Fruit fly (Drosophila melanogaster) whole organism, embryonic: ENCODE data around the gene CG13380.
A peak's percentile ranks its signal among the peaks of the same experiment; 100 is the strongest.

Source experiments
- Antp ChIP-seq: fragments of 200-800 bp; sonication (Bioruptor generic); optimal IDR thresholded peaks from 3 replicates; lab custom pipeline; 2016; ENCODE audit warnings: missing biosample characterization, missing genetic modification characterization
- Asciz ChIP-seq: fragments of 200-800 bp; sonication (Bioruptor generic); optimal IDR thresholded peaks from 2 replicates; lab custom pipeline; 2017; ENCODE audit warnings: missing biosample characterization, mild to moderate bottlenecking, missing genetic modification characterization, missing genetic modification reagents
- CG10147 ChIP-seq: fragments of 200-800 bp; sonication (Bioruptor generic); optimal IDR thresholded peaks from 2 replicates; lab custom pipeline; 2019; ENCODE audit warnings: missing biosample characterization, mild to moderate bottlenecking, missing genetic modification characterization, moderate library complexity
- CG12391 ChIP-seq: fragments of 200-800 bp; sonication (Bioruptor generic); optimal IDR thresholded peaks from 3 replicates; lab custom pipeline; 2018; ENCODE audit warnings: missing biosample characterization, mild to moderate bottlenecking, missing genetic modification characterization, moderate library complexity
- CG12744 ChIP-seq: fragments of 200-800 bp; sonication (Bioruptor generic); optimal IDR thresholded peaks from 2 replicates; lab custom pipeline; 2016; ENCODE audit warnings: missing biosample characterization, missing genetic modification characterization
- CG12769 ChIP-seq: fragments of 200-800 bp; sonication (Bioruptor generic); optimal IDR thresholded peaks from 2 replicates; lab custom pipeline; 2019; ENCODE audit warnings: missing biosample characterization, mild to moderate bottlenecking, missing genetic modification characterization, moderate library complexity
- CG15073 ChIP-seq: fragments of 200-800 bp; sonication (Bioruptor generic); optimal IDR thresholded peaks from 2 replicates; lab custom pipeline; 2016; ENCODE audit warnings: missing biosample characterization, missing genetic modification characterization
- CG16779 ChIP-seq: fragments of 200-800 bp; sonication (Bioruptor generic); IDR thresholded peaks from 2 replicates; pipeline ENCODE4 v1.3.6; 2022; ENCODE audit warnings: missing biosample characterization, missing genetic modification characterization
- CG17385 ChIP-seq: fragments of 200-800 bp; sonication (Bioruptor generic); optimal IDR thresholded peaks from 3 replicates; lab custom pipeline; 2018; ENCODE audit warnings: missing biosample characterization, mild to moderate bottlenecking, missing genetic modification characterization
- CG2129 ChIP-seq: fragments of 200-800 bp; sonication (Bioruptor generic); IDR thresholded peaks from 2 replicates; pipeline ENCODE4 v1.3.6; 2022; ENCODE audit warnings: missing biosample characterization, missing genetic modification characterization; ENCODE audit not compliant: partially characterized antibody
- CG2678 ChIP-seq: fragments of 200-800 bp; sonication (Bioruptor generic); optimal IDR thresholded peaks from 3 replicates; lab custom pipeline; 2019; ENCODE audit warnings: missing biosample characterization, mild to moderate bottlenecking, missing genetic modification characterization, moderate library complexity
- CG3726 ChIP-seq: fragments of 200-800 bp; sonication (Bioruptor generic); IDR thresholded peaks from 3 replicates; pipeline ENCODE4, ENCODE4 v1.3.6; 2022; ENCODE audit warnings: missing biosample characterization, missing genetic modification characterization
- CG4328 ChIP-seq: fragments of 200-800 bp; sonication (Bioruptor generic); optimal IDR thresholded peaks from 3 replicates; lab custom pipeline; 2017; ENCODE audit warnings: missing biosample characterization, missing genetic modification reagents, missing genetic modification characterization
- CG5953 ChIP-seq: fragments of 200-800 bp; sonication (Bioruptor generic); IDR thresholded peaks from 2 replicates; pipeline ENCODE4 v1.3.6; 2022; ENCODE audit warnings: missing biosample characterization, missing genetic modification characterization
- CG6791 ChIP-seq: fragments of 200-800 bp; sonication (Bioruptor generic); IDR thresholded peaks from 3 replicates; pipeline ENCODE4 v1.3.6; 2022; ENCODE audit warnings: missing biosample characterization, missing genetic modification characterization; ENCODE audit not compliant: partially characterized antibody
- CG7786 ChIP-seq: fragments of 200-800 bp; sonication (Bioruptor generic); optimal IDR thresholded peaks from 2 replicates; lab custom pipeline; 2016; ENCODE audit warnings: missing biosample characterization, missing genetic modification characterization
- CG8089 ChIP-seq: fragments of 200-800 bp; sonication (Bioruptor generic); optimal IDR thresholded peaks from 3 replicates; lab custom pipeline; 2016; ENCODE audit warnings: missing biosample characterization, missing genetic modification characterization
- CHES-1-like ChIP-seq: fragments of 200-800 bp; sonication (Bioruptor generic); optimal IDR thresholded peaks from 2 replicates; lab custom pipeline; 2016; ENCODE audit warnings: missing biosample characterization, missing genetic modification characterization
- Dip3 ChIP-seq: fragments of 200-800 bp; sonication (Bioruptor generic); optimal IDR thresholded peaks from 3 replicates; lab custom pipeline; 2016; ENCODE audit warnings: missing biosample characterization, missing genetic modification characterization
- E2f1 ChIP-seq: fragments of 200-800 bp; sonication (Bioruptor generic); IDR thresholded peaks from 2 replicates; pipeline ENCODE4 v1.3.6; 2022; ENCODE audit warnings: missing biosample characterization, missing genetic modification characterization
- HLHmδ ChIP-seq: fragments of 200-800 bp; sonication (Bioruptor generic); optimal IDR thresholded peaks from 2 replicates; lab custom pipeline; 2018; ENCODE audit warnings: missing biosample characterization, mild to moderate bottlenecking, missing genetic modification characterization, moderate library complexity
- Lhr ChIP-seq: fragments of 200-800 bp; sonication (Bioruptor generic); optimal IDR thresholded peaks from 3 replicates; lab custom pipeline; 2017; ENCODE audit warnings: mild to moderate bottlenecking, missing biosample characterization, missing genetic modification reagents, missing genetic modification characterization
- Lim3 ChIP-seq: fragments of 200-800 bp; sonication (Bioruptor generic); IDR thresholded peaks from 2 replicates; pipeline ENCODE4 v1.3.6; 2022; ENCODE audit warnings: missing biosample characterization, missing genetic modification characterization
- Mes4 ChIP-seq: fragments of 200-800 bp; sonication (Bioruptor generic); optimal IDR thresholded peaks from 2 replicates; lab custom pipeline; 2016; ENCODE audit warnings: missing biosample characterization, missing genetic modification characterization
- Nf-YA ChIP-seq: fragments of 200-800 bp; sonication (Bioruptor generic); IDR thresholded peaks from 2 replicates; pipeline ENCODE4 v1.3.6; 2022; ENCODE audit warnings: missing biosample characterization, missing genetic modification characterization
- Oaz ChIP-seq: fragments of 200-800 bp; sonication (Bioruptor generic); IDR thresholded peaks from 2 replicates; pipeline ENCODE4 v1.3.6; 2022; ENCODE audit warnings: missing biosample characterization, missing genetic modification characterization
- Oli ChIP-seq: fragments of 200-800 bp; sonication (Bioruptor generic); optimal IDR thresholded peaks from 2 replicates; lab custom pipeline; 2018; ENCODE audit warnings: missing biosample characterization, mild to moderate bottlenecking, missing genetic modification characterization, moderate library complexity
- Rx ChIP-seq: fragments of 200-800 bp; sonication (Bioruptor generic); IDR thresholded peaks from 2 replicates; pipeline ENCODE4 v1.3.6; 2022; ENCODE audit warnings: missing biosample characterization, missing genetic modification characterization
- Scr ChIP-seq: fragments of 200-800 bp; sonication (Bioruptor generic); IDR thresholded peaks from 2 replicates; pipeline ENCODE4 v1.3.6; 2022; ENCODE audit warnings: missing biosample characterization, missing genetic modification characterization; ENCODE audit not compliant: partially characterized antibody
- Side ChIP-seq: fragments of 200-800 bp; sonication (Bioruptor generic); optimal IDR thresholded peaks from 2 replicates; lab custom pipeline; 2016; ENCODE audit warnings: missing biosample characterization, missing genetic modification characterization
- Six4 ChIP-seq: fragments of 200-800 bp; sonication (Bioruptor generic); optimal IDR thresholded peaks from 2 replicates; lab custom pipeline; 2016; ENCODE audit warnings: missing biosample characterization, missing genetic modification characterization
- Sry-β ChIP-seq: fragments of 200-800 bp; sonication (Bioruptor generic); optimal IDR thresholded peaks from 2 replicates; lab custom pipeline; 2018; ENCODE audit warnings: missing biosample characterization, mild to moderate bottlenecking, missing genetic modification characterization, moderate library complexity
- Xrp1 ChIP-seq: fragments of 200-800 bp; sonication (Bioruptor generic); IDR thresholded peaks from 2 replicates; pipeline ENCODE4 v1.3.6; 2022; ENCODE audit warnings: missing biosample characterization, missing genetic modification characterization
- br ChIP-seq: fragments of >200 bp; optimal IDR thresholded peaks from 2 replicates; lab custom pipeline; 2017
- chinmo ChIP-seq: fragments of 200-800 bp; sonication (Bioruptor generic); IDR thresholded peaks from 4 replicates; pipeline ENCODE4 v1.3.6; 2022; ENCODE audit warnings: missing biosample characterization, missing genetic modification characterization; ENCODE audit not compliant: partially characterized antibody
- gce ChIP-seq: fragments of 200-800 bp; sonication (Bioruptor generic); IDR thresholded peaks from 3 replicates; pipeline ENCODE4 v1.3.6; 2022; ENCODE audit warnings: missing biosample characterization, missing genetic modification characterization
- gem ChIP-seq: fragments of 200-800 bp; sonication (Bioruptor generic); optimal IDR thresholded peaks from 2 replicates; lab custom pipeline; 2019; ENCODE audit warnings: missing biosample characterization, mild to moderate bottlenecking, missing genetic modification characterization, moderate library complexity
- grau ChIP-seq: fragments of 200-800 bp; optimal IDR thresholded peaks from 3 replicates; lab custom pipeline; 2019; ENCODE audit warnings: missing biosample characterization, mild to moderate bottlenecking, missing genetic modification characterization, moderate library complexity
- grn ChIP-seq: fragments of 200-800 bp; sonication (Bioruptor generic); optimal IDR thresholded peaks from 3 replicates; lab custom pipeline; 2017; ENCODE audit warnings: missing biosample characterization, missing genetic modification characterization
- mirr ChIP-seq: fragments of 200-800 bp; sonication (Bioruptor generic); optimal IDR thresholded peaks from 3 replicates; lab custom pipeline; 2018; ENCODE audit warnings: missing biosample characterization, mild to moderate bottlenecking, missing genetic modification characterization
- mld ChIP-seq: fragments of 200-800 bp; sonication (Bioruptor generic); IDR thresholded peaks from 3 replicates; pipeline ENCODE4 v1.3.6; 2022; ENCODE audit warnings: missing biosample characterization, missing genetic modification characterization; ENCODE audit not compliant: partially characterized antibody
- nerfin-2 ChIP-seq: fragments of 200-800 bp; sonication (Bioruptor generic); IDR thresholded peaks from 2 replicates; pipeline ENCODE4 v1.3.6; 2022; ENCODE audit warnings: missing biosample characterization, missing genetic modification characterization; ENCODE audit not compliant: partially characterized antibody
- p53 ChIP-seq: fragments of 200-800 bp; sonication (Bioruptor generic); optimal IDR thresholded peaks from 2 replicates; lab custom pipeline; 2016; ENCODE audit warnings: missing biosample characterization, missing genetic modification characterization
- sc ChIP-seq, 3 experiments: fragments of >200 bp in 2 of 3; fragments of 200-800 bp in 1 of 3; sonication (Bioruptor generic) in 1 of 3; optimal IDR thresholded peaks; 2 replicates in 2 of 3; 3 replicates in 1 of 3; lab custom pipeline; 2017; ENCODE audit warnings: mild to moderate bottlenecking in 1 of 3, missing biosample characterization in 1 of 3, missing genetic modification characterization in 1 of 3, missing genetic modification reagents in 1 of 3
- stc ChIP-seq: fragments of 200-800 bp; sonication (Bioruptor generic); IDR thresholded peaks from 2 replicates; pipeline ENCODE4 v1.3.6; 2022; ENCODE audit warnings: missing biosample characterization, missing genetic modification characterization
- stwl ChIP-seq: fragments of 200-800 bp; sonication (Bioruptor generic); optimal IDR thresholded peaks from 3 replicates; lab custom pipeline; 2018; ENCODE audit warnings: missing biosample characterization, mild to moderate bottlenecking, missing genetic modification characterization, moderate library complexity
- sug ChIP-seq: fragments of 200-800 bp; optimal IDR thresholded peaks from 2 replicates; lab custom pipeline; 2019; ENCODE audit warnings: missing biosample characterization, mild to moderate bottlenecking, missing genetic modification characterization, moderate library complexity
- tna ChIP-seq: fragments of 200-800 bp; sonication (Bioruptor generic); IDR thresholded peaks from 2 replicates; pipeline ENCODE4 v1.3.6; 2022; ENCODE audit warnings: missing biosample characterization, missing genetic modification characterization; ENCODE audit not compliant: partially characterized antibody

The CG13380 gene

dm6 chr3L:18640584-18641527 is 23.1 kb upstream of the CG13380 start (continued):
- TF ChIP-seq CG3726, result peak; percentile 96
- peak; percentile 85 for TF ChIP-seq Lim3 (GFP tag; lab: Robert Waterston, UW)
- peak; percentile 97 for TF ChIP-seq Nf-YA (GFP tag; lab: Robert Waterston, UW)
- TF ChIP-seq E2f1 (GFP tag; lab: Robert Waterston, UW), result peak; percentile 97
- peak; percentile 89 for TF ChIP-seq Asciz (GFP tag; lab: Kevin White, UChicago)
- TF ChIP-seq CG16779, result peak; percentile 98
- peak; percentile 10 for TF ChIP-seq Sry-β (GFP tag; lab: Kevin White, UChicago)
- peak; percentile 84 for TF ChIP-seq CG8089
- no peak for TF ChIP-seq CG2129 (GFP tag; lab: Robert Waterston, UW)
- peak; percentile 97 for TF ChIP-seq stc
- no peak for TF ChIP-seq chinmo (GFP tag; lab: Robert Waterston, UW)
- no peak for TF ChIP-seq CG6791
- peak; percentile 36 for TF ChIP-seq HLHmδ (GFP tag; lab: Kevin White, UChicago)
- TF ChIP-seq Antp (GFP tag; lab: Kevin White, UChicago), result peak; percentile 72
- TF ChIP-seq mld (GFP tag; lab: Robert Waterston, UW), result no peak
- peak; percentile 95 for TF ChIP-seq gem (tag; lab: Kevin White, UChicago)
- TF ChIP-seq stwl (tag; lab: Kevin White, UChicago), result no peak
- peak; percentile 90 for TF ChIP-seq sug (tag; lab: Kevin White, UChicago)
- TF ChIP-seq CG15073 (GFP tag; lab: Kevin White, UChicago), result peak; percentile 97
- TF ChIP-seq Six4, result peak; percentile 84
- TF ChIP-seq Oaz, result peak; percentile 91
- TF ChIP-seq Scr, result no peak
- TF ChIP-seq sc (optimal IDR thresholded peaks at IDR 0.05; lab: Kevin White, UChicago), result no peak
- TF ChIP-seq sc (GFP tag; optimal IDR thresholded peaks at IDR 0.05; lab: Kevin White, UChicago), result peak; percentile 63
- TF ChIP-seq nerfin-2 (GFP tag; lab: Robert Waterston, UW), result no peak
- TF ChIP-seq Oli (tag; lab: Kevin White, UChicago), result peak; percentile 87
- peak; percentile 96 for TF ChIP-seq Rx
- peak; percentile 95 for TF ChIP-seq Xrp1 (GFP tag; lab: Robert Waterston, UW)
- TF ChIP-seq CG12769, result peak; percentile 99
- TF ChIP-seq mirr (GFP tag; lab: Kevin White, UChicago), result peak; percentile 92
- TF ChIP-seq CG5953 (GFP tag; lab: Robert Waterston, UW), result peak; percentile 93
- TF ChIP-seq CG10147, result peak; percentile 94
- TF ChIP-seq CG17385 (GFP tag; lab: Kevin White, UChicago), result peak; percentile 84
- peak; percentile 95 for TF ChIP-seq CHES-1-like (GFP tag; lab: Kevin White, UChicago)
- TF ChIP-seq CG2678, result peak; percentile 96
- peak; percentile 96 for TF ChIP-seq grau
- TF ChIP-seq Lhr, result peak; percentile 52
- TF ChIP-seq gce (GFP tag; lab: Robert Waterston, UW), result peak; percentile 98
- peak; percentile 17 for TF ChIP-seq p53 (GFP tag; lab: Kevin White, UChicago)
- TF ChIP-seq br (lab: Kevin White, UChicago), result no peak
- peak; percentile 97 for TF ChIP-seq CG7786 (GFP tag; lab: Kevin White, UChicago)
- TF ChIP-seq tna (GFP tag; lab: Robert Waterston, UW), result no peak
- peak; percentile 88 for TF ChIP-seq CG4328
- TF ChIP-seq grn (GFP tag; lab: Kevin White, UChicago), result peak; percentile 16
- peak; percentile 76 for TF ChIP-seq Side (GFP tag; lab: Kevin White, UChicago)
- peak; percentile 89 for TF ChIP-seq CG12391 (tag; lab: Kevin White, UChicago)
- TF ChIP-seq Mes4 (GFP tag; lab: Kevin White, UChicago), result peak; percentile 88
- TF ChIP-seq Dip3 (GFP tag; lab: Kevin White, UChicago), result peak; percentile 92
- peak; percentile 94 for TF ChIP-seq CG12744
